Worm (Caenorhabditis elegans) whole organism, late embryonic: ENCODE data around the gene lsy-2.

Experiments used
- F13H6.1 ChIP-seq: sonication (generic microtip); optimal IDR thresholded peaks from 2 replicates; lab custom pipeline; 2016; ENCODE audit warnings: missing genetic modification characterization, missing compliant biosample characterization
- gmeb-2 ChIP-seq: sonication (generic microtip); optimal IDR thresholded peaks from 2 replicates; lab custom pipeline; 2016; ENCODE audit warnings: missing genetic modification characterization, inconsistent platforms, missing compliant biosample characterization
- hlh-30 ChIP-seq: sonication (generic microtip); optimal IDR thresholded peaks from 2 replicates; lab custom pipeline; 2017; ENCODE audit warnings: antibody characterized with exemption, missing genetic modification characterization, missing compliant biosample characterization; ENCODE audit not compliant: insufficient read depth
- pha-2 ChIP-seq: sonication (generic microtip); optimal IDR thresholded peaks from 2 replicates; lab custom pipeline; 2017; ENCODE audit warnings: mild to moderate bottlenecking, missing genetic modification characterization, missing compliant biosample characterization
- tbx-2 ChIP-seq: sonication (generic microtip); optimal IDR thresholded peaks from 2 replicates; lab custom pipeline; 2016; ENCODE audit warnings: missing genetic modification characterization, missing compliant biosample characterization

ce11 chrX:2040877-2041276 lies 48.6 kb upstream of the lsy-2 start:
- TF ChIP-seq hlh-30 (tag; lab: Kevin White, UChicago) (no peak), pha-2 (tag; lab: Kevin White, UChicago) (no peak), F13H6.1 (tag; lab: Kevin White, UChicago) (no peak), gmeb-2 (tag; lab: Kevin White, UChicago) (no peak), tbx-2 (tag; lab: Kevin White, UChicago) (no peak)
